Worm (Caenorhabditis elegans) whole organism, young adult: ENCODE data around the gene W08E12.4.

Experiments
- B0035.1 ChIP-seq: sonication (generic microtip); optimal IDR thresholded peaks from 2 replicates; lab custom pipeline; 2016; ENCODE audit warnings: missing genetic modification characterization, mild to moderate bottlenecking, missing compliant biosample characterization, missing genotype, missing genetic modification reagents
- B0261.1 ChIP-seq: sonication (generic microtip); optimal IDR thresholded peaks from 2 replicates; lab custom pipeline; 2016; ENCODE audit warnings: mild to moderate bottlenecking, missing genetic modification characterization, moderate library complexity, missing compliant biosample characterization
- C17E4.6 ChIP-seq: fragments of 200-800 bp; sonication (Bioruptor generic); IDR thresholded peaks from 2 replicates; pipeline ENCODE4 v1.3.6; 2022; ENCODE audit warnings: missing genetic modification reagents, missing genetic modification characterization, missing compliant biosample characterization
- D2030.7 ChIP-seq: fragments of 200-800 bp; sonication (Bioruptor generic); IDR thresholded peaks from 2 replicates; pipeline ENCODE4 v1.3.6; 2022; ENCODE audit warnings: missing genetic modification reagents, missing genetic modification characterization, missing compliant biosample characterization
- F22D6.2 ChIP-seq: sonication (generic microtip); optimal IDR thresholded peaks from 2 replicates; lab custom pipeline; 2016; ENCODE audit warnings: mild to moderate bottlenecking, missing genetic modification characterization, missing compliant biosample characterization
- F33H1.4 ChIP-seq: fragments of 200-800 bp; sonication (Bioruptor generic); IDR thresholded peaks from 2 replicates; pipeline ENCODE4 v1.3.6; 2022; ENCODE audit warnings: missing genetic modification reagents, missing genetic modification characterization, missing compliant biosample characterization
- F37B4.10 ChIP-seq: fragments of 200-800 bp; sonication (Bioruptor generic); IDR thresholded peaks from 2 replicates; pipeline ENCODE4 v1.3.6; 2022; ENCODE audit warnings: missing genetic modification characterization, missing compliant biosample characterization
- F57A8.1 ChIP-seq: fragments of 200-800 bp; sonication (Bioruptor generic); optimal IDR thresholded peaks from 2 replicates; lab custom pipeline; 2018; ENCODE audit warnings: mild to moderate bottlenecking, missing genetic modification characterization, moderate library complexity, missing compliant biosample characterization
- K11D2.4 ChIP-seq: fragments of 200-800 bp; sonication (Bioruptor generic); IDR thresholded peaks from 2 replicates; pipeline ENCODE4 v1.3.6; 2022; ENCODE audit warnings: missing genetic modification reagents, missing genetic modification characterization, missing compliant biosample characterization
- K12H6.12 ChIP-seq: fragments of 200-800 bp; sonication (Bioruptor generic); optimal IDR thresholded peaks from 2 replicates; lab custom pipeline; 2018; ENCODE audit warnings: mild to moderate bottlenecking, missing genetic modification characterization, missing compliant biosample characterization
- T07F8.4 ChIP-seq: sonication (generic microtip); optimal IDR thresholded peaks from 2 replicates; lab custom pipeline; 2016; ENCODE audit warnings: mild to moderate bottlenecking, missing genetic modification characterization, moderate library complexity, missing compliant biosample characterization
- Y53G8AR.9 ChIP-seq: fragments of 200-800 bp; sonication (Bioruptor generic); conservative IDR thresholded peaks from 2 replicates; pipeline ENCODE4 v1.3.6; 2022; ENCODE audit warnings: missing genetic modification reagents, missing genetic modification characterization, missing compliant biosample characterization
- Y67H2A.10 ChIP-seq: fragments of 200-800 bp; sonication (Bioruptor generic); conservative IDR thresholded peaks from 2 replicates; pipeline ENCODE4 v1.3.6; 2022; ENCODE audit warnings: missing genetic modification reagents, missing genetic modification characterization, missing compliant biosample characterization
- akir-1 ChIP-seq: fragments of 200-800 bp; sonication (Bioruptor generic); optimal IDR thresholded peaks from 2 replicates; lab custom pipeline; 2018; ENCODE audit warnings: mild to moderate bottlenecking, missing genetic modification characterization, moderate library complexity, missing compliant biosample characterization
- aptf-3 ChIP-seq: fragments of 200-800 bp; sonication (Bioruptor generic); IDR thresholded peaks from 2 replicates; pipeline ENCODE4 v1.3.6; 2022; ENCODE audit warnings: missing genetic modification characterization, missing compliant biosample characterization
- athp-1 ChIP-seq: sonication (generic microtip); optimal IDR thresholded peaks from 2 replicates; lab custom pipeline; 2017; ENCODE audit warnings: mild to moderate bottlenecking, missing genetic modification characterization, missing compliant biosample characterization
- attf-3 ChIP-seq: fragments of 200-800 bp; sonication (Bioruptor generic); conservative IDR thresholded peaks from 2 replicates; pipeline ENCODE4 v1.3.6; 2022; ENCODE audit warnings: missing genetic modification reagents, missing genetic modification characterization, missing compliant biosample characterization
- attf-6 ChIP-seq: fragments of 200-800 bp; sonication (Bioruptor generic); IDR thresholded peaks from 2 replicates; pipeline ENCODE4 v1.3.6; 2022; ENCODE audit warnings: missing genetic modification reagents, missing genetic modification characterization, missing compliant biosample characterization
- bed-1 ChIP-seq: fragments of 200-800 bp; sonication (Bioruptor generic); IDR thresholded peaks from 2 replicates; pipeline ENCODE4 v1.3.6; 2022; ENCODE audit warnings: missing genetic modification reagents, missing genetic modification characterization, missing compliant biosample characterization
- ccch-3 ChIP-seq: fragments of 200-800 bp; sonication (Bioruptor generic); optimal IDR thresholded peaks from 2 replicates; lab custom pipeline; 2018; ENCODE audit warnings: mild to moderate bottlenecking, missing genetic modification characterization, missing compliant biosample characterization
- cebp-1 ChIP-seq, 2 experiments: fragments of 200-800 bp in 1 of 2; sonication (Bioruptor generic) in 1 of 2; sonication (generic microtip) in 1 of 2; IDR thresholded peaks in 1 of 2; optimal IDR thresholded peaks in 1 of 2; 2 replicates each; pipeline versions ENCODE4 v1.3.6 to Lab custom; 2017 to 2022; ENCODE audit warnings: missing compliant biosample characterization in 2 of 2, missing genetic modification characterization in 2 of 2, mild to moderate bottlenecking in 1 of 2, missing genetic modification reagents in 1 of 2, moderate library complexity in 1 of 2
- ceh-40 ChIP-seq: fragments of 200-800 bp; sonication (Bioruptor generic); IDR thresholded peaks from 2 replicates; pipeline ENCODE4 v1.3.6; 2022; ENCODE audit warnings: missing genetic modification characterization, missing compliant biosample characterization
- die-1 ChIP-seq: sonication (generic microtip); optimal IDR thresholded peaks from 2 replicates; lab custom pipeline; 2016; ENCODE audit warnings: missing genotype, mild to moderate bottlenecking, missing genetic modification characterization, missing compliant biosample characterization
- dox-1 ChIP-seq: fragments of 200-800 bp; sonication (Bioruptor generic); IDR thresholded peaks from 2 replicates; pipeline ENCODE4 v1.3.6; 2022; ENCODE audit warnings: missing genetic modification reagents, missing genetic modification characterization, missing compliant biosample characterization
- dpl-1 ChIP-seq: fragments of 150-350 bp; optimal IDR thresholded peaks from 2 replicates; lab custom pipeline; 2014; ENCODE audit warnings: missing biosample characterization, missing genetic modification reagents, missing genetic modification characterization
- egrh-3 ChIP-seq: fragments of 200-800 bp; sonication (Bioruptor generic); IDR thresholded peaks from 2 replicates; pipeline ENCODE4 v1.3.6; 2022; ENCODE audit warnings: missing genetic modification reagents, missing genetic modification characterization, missing compliant biosample characterization
- ekl-4 ChIP-seq: fragments of 200-800 bp; sonication (Bioruptor generic); IDR thresholded peaks from 2 replicates; pipeline ENCODE4 v1.3.6; 2022; ENCODE audit warnings: missing genetic modification reagents, missing genetic modification characterization, missing compliant biosample characterization
- hmg-1.2 ChIP-seq: fragments of 200-800 bp; sonication (Bioruptor generic); IDR thresholded peaks from 2 replicates; pipeline ENCODE4 v1.3.6; 2022; ENCODE audit warnings: missing genetic modification reagents, missing genetic modification characterization, missing compliant biosample characterization
- let-607 ChIP-seq, 2 experiments: fragments of 200-800 bp in 1 of 2; sonication (Bioruptor generic) in 1 of 2; sonication (generic microtip) in 1 of 2; optimal IDR thresholded peaks; 2 replicates each; lab custom pipeline; 2016 to 2018; ENCODE audit warnings: mild to moderate bottlenecking in 2 of 2, missing compliant biosample characterization in 2 of 2, missing genetic modification characterization in 2 of 2, moderate library complexity in 2 of 2, missing genotype in 1 of 2
- lin-35 ChIP-seq, 3 experiments: fragments of 150-350 bp in 2 of 3; sonication (generic microtip) in 1 of 3; optimal IDR thresholded peaks; 2 replicates each; lab custom pipeline; 2014 to 2018; ENCODE audit warnings: missing biosample characterization in 3 of 3, missing genetic modification characterization in 3 of 3, missing genetic modification reagents in 3 of 3
- lsl-1 ChIP-seq: fragments of 200-800 bp; sonication (Bioruptor generic); optimal IDR thresholded peaks from 2 replicates; lab custom pipeline; 2018; ENCODE audit warnings: mild to moderate bottlenecking, missing genetic modification characterization, moderate library complexity, missing compliant biosample characterization
- madf-6 ChIP-seq: fragments of 200-800 bp; sonication (Bioruptor generic); IDR thresholded peaks from 2 replicates; pipeline ENCODE4 v1.3.6; 2022; ENCODE audit warnings: missing genetic modification reagents, missing genetic modification characterization, missing compliant biosample characterization
- madf-8 ChIP-seq: fragments of 200-800 bp; sonication (Bioruptor generic); conservative IDR thresholded peaks from 2 replicates; pipeline ENCODE4 v1.3.6; 2022; ENCODE audit warnings: missing genetic modification reagents, missing genetic modification characterization, missing compliant biosample characterization
- mel-28 ChIP-seq: sonication (generic microtip); optimal IDR thresholded peaks from 2 replicates; lab custom pipeline; 2016; ENCODE audit warnings: borderline replicate concordance, mild to moderate bottlenecking, missing genetic modification characterization, missing compliant biosample characterization
- nfya-2 ChIP-seq: fragments of 200-800 bp; sonication (Bioruptor generic); IDR thresholded peaks from 2 replicates; pipeline ENCODE4 v1.3.6; 2022; ENCODE audit warnings: missing genetic modification reagents, missing genetic modification characterization, missing compliant biosample characterization
- nfyb-1 ChIP-seq: fragments of 200-800 bp; sonication (Bioruptor generic); IDR thresholded peaks from 2 replicates; pipeline ENCODE4 v1.3.6; 2022; ENCODE audit warnings: missing genetic modification reagents, missing genetic modification characterization, missing compliant biosample characterization
- nhr-27 ChIP-seq: fragments of 200-800 bp; sonication (Bioruptor generic); optimal IDR thresholded peaks from 2 replicates; lab custom pipeline; 2018; ENCODE audit warnings: mild to moderate bottlenecking, missing genetic modification characterization, moderate library complexity, missing compliant biosample characterization
- pbrm-1 ChIP-seq: fragments of 200-800 bp; sonication (Bioruptor generic); IDR thresholded peaks from 2 replicates; pipeline ENCODE4 v1.3.6; 2022; ENCODE audit warnings: missing genetic modification reagents, missing genetic modification characterization, missing compliant biosample characterization
- rcor-1 ChIP-seq: fragments of 200-800 bp; sonication (Bioruptor generic); IDR thresholded peaks from 2 replicates; pipeline ENCODE4 v1.3.6; 2022; ENCODE audit warnings: missing genetic modification reagents, missing genetic modification characterization, missing compliant biosample characterization
- sdz-38 ChIP-seq: sonication (generic microtip); optimal IDR thresholded peaks from 2 replicates; lab custom pipeline; 2016; ENCODE audit warnings: missing genotype, missing genetic modification characterization, missing compliant biosample characterization
- sea-2 ChIP-seq: fragments of 200-800 bp; sonication (Bioruptor generic); IDR thresholded peaks from 2 replicates; pipeline ENCODE4 v1.3.6; 2022; ENCODE audit warnings: missing genetic modification characterization, missing compliant biosample characterization
- snpc-3.4 ChIP-seq: sonication (generic microtip); optimal IDR thresholded peaks from 2 replicates; lab custom pipeline; 2017; ENCODE audit warnings: missing genetic modification characterization, mild to moderate bottlenecking, missing compliant biosample characterization, antibody characterized with exemption, moderate library complexity, missing genotype, missing genetic modification reagents
- tbx-9 ChIP-seq: sonication (generic microtip); optimal IDR thresholded peaks from 2 replicates; lab custom pipeline; 2016; ENCODE audit warnings: borderline replicate concordance, missing genetic modification characterization, inconsistent platforms, missing compliant biosample characterization
- unc-62 ChIP-seq: fragments of 150-350 bp; optimal IDR thresholded peaks from 2 replicates; lab custom pipeline; 2014; ENCODE audit warnings: missing biosample characterization, missing genetic modification reagents, missing genetic modification characterization
- xnd-1 ChIP-seq: sonication (generic microtip); optimal IDR thresholded peaks from 2 replicates; lab custom pipeline; 2016; ENCODE audit warnings: missing genotype, missing genetic modification reagents, missing genetic modification characterization, missing compliant biosample characterization
- ztf-18 ChIP-seq: sonication (generic microtip); optimal IDR thresholded peaks from 2 replicates; lab custom pipeline; 2016; ENCODE audit warnings: missing genotype, mild to moderate bottlenecking, missing genetic modification characterization, missing compliant biosample characterization
- ztf-22 ChIP-seq: fragments of 200-800 bp; sonication (Bioruptor generic); optimal IDR thresholded peaks from 2 replicates; lab custom pipeline; 2018; ENCODE audit warnings: mild to moderate bottlenecking, missing genetic modification characterization, moderate library complexity, missing compliant biosample characterization

Gene W08E12.4

ce11 chrIV:3336585-3336984 lies 34.4 kb downstream of the W08E12.4 start, which contains the start of gene F42A6.6 (continued):
- TF ChIP-seq egrh-3 (GFP tag; lab: Robert Waterston, UW) (no peak), ceh-40 (GFP tag; lab: Robert Waterston, UW) (no peak), B0261.1 (peak; percentile 31), cebp-1 (GFP tag; IDR thresholded peaks at IDR 0.05; lab: Robert Waterston, UW) (no peak), cebp-1 (tag; optimal IDR thresholded peaks at IDR 0.05; lab: Kevin White, UChicago) (peak; percentile 72), ccch-3 (GFP tag; lab: Kevin White, UChicago) (no peak), sdz-38 (tag; lab: Kevin White, UChicago) (no peak), attf-3 (GFP tag; lab: Robert Waterston, UW) (peak; percentile 42; the same call in 1 of the 2 replicates), bed-1 (GFP tag; lab: Robert Waterston, UW) (no peak), K12H6.12 (tag; lab: Kevin White, UChicago) (peak; percentile 51), tbx-9 (peak; percentile 15), C17E4.6 (GFP tag; lab: Robert Waterston, UW) (peak; percentile 88; the same call in 1 of the 2 replicates), madf-8 (GFP tag; lab: Robert Waterston, UW) (peak; percentile 41; the same call in 1 of the 2 replicates), Y67H2A.10 (no peak), nfyb-1 (peak; percentile 82), ztf-18 (tag; lab: Kevin White, UChicago) (peak; percentile 37), nhr-27 (tag; lab: Kevin White, UChicago) (peak; percentile 78), F33H1.4 (GFP tag; lab: Robert Waterston, UW) (peak; percentile 67), unc-62 (GFP tag; lab: Kevin White, UChicago) (no peak), dpl-1 (GFP tag; lab: Kevin White, UChicago) (no peak), D2030.7 (GFP tag; lab: Robert Waterston, UW) (peak; percentile 20; the same call in 1 of the 2 replicates), dox-1 (GFP tag; lab: Robert Waterston, UW) (no peak), hmg-1.2 (GFP tag; lab: Robert Waterston, UW) (peak; percentile 60), F57A8.1 (GFP tag; lab: Kevin White, UChicago) (no peak), lin-35 (GFP tag; optimal IDR thresholded peaks at IDR 0.05; lab: Kevin White, UChicago) (peak in 2 of 3 experiments; percentile 12 to 43), ekl-4 (GFP tag; lab: Robert Waterston, UW) (peak; percentile 86), xnd-1 (tag; lab: Kevin White, UChicago) (peak; percentile 32), akir-1 (no peak), snpc-3.4 (tag; lab: Kevin White, UChicago) (peak; percentile 78), B0035.1 (peak; percentile 57), lsl-1 (GFP tag; lab: Kevin White, UChicago) (peak; percentile 43)

ce11 chrIV:3337275-3337674 lies 35.1 kb downstream of the W08E12.4 start:
- no peak for TF ChIP-seq let-607 (tag; optimal IDR thresholded peaks at IDR 0.05; lab: Kevin White, UChicago)
- peak; percentile 98 for TF ChIP-seq egrh-3 (GFP tag; lab: Robert Waterston, UW)
- TF ChIP-seq K11D2.4 (GFP tag; lab: Robert Waterston, UW) = peak; percentile 32; the same call in 1 of the 2 replicates
- TF ChIP-seq pbrm-1 = no peak
- TF ChIP-seq dox-1 (GFP tag; lab: Robert Waterston, UW) = no peak
- no peak for TF ChIP-seq Y67H2A.10
- 0 out of 2 replicates have a peak, but pooled peaks have one; percentile 10 for TF ChIP-seq Y53G8AR.9 (GFP tag; lab: Robert Waterston, UW)
- no peak for TF ChIP-seq die-1 (tag; lab: Kevin White, UChicago)
- TF ChIP-seq F37B4.10 = 0 out of 2 replicates have a peak, but pooled peaks have one; percentile 44
- TF ChIP-seq madf-6 = peak; percentile 35
- no peak for TF ChIP-seq ztf-22 (GFP tag; lab: Kevin White, UChicago)
- no peak for TF ChIP-seq aptf-3 (GFP tag; lab: Robert Waterston, UW)
- TF ChIP-seq nfyb-1 = no peak
- no peak for TF ChIP-seq F57A8.1 (GFP tag; lab: Kevin White, UChicago)
- no peak for TF ChIP-seq mel-28 (tag; lab: Kevin White, UChicago)
- TF ChIP-seq nfya-2 = no peak
- TF ChIP-seq ztf-18 (tag; lab: Kevin White, UChicago) = no peak
- TF ChIP-seq rcor-1 (GFP tag; lab: Robert Waterston, UW) = no peak
- TF ChIP-seq F22D6.2 (tag; lab: Kevin White, UChicago) = no peak
- TF ChIP-seq athp-1 (tag; lab: Kevin White, UChicago) = no peak
- peak; percentile 8; the same call in 1 of the 2 replicates for TF ChIP-seq attf-6 (GFP tag; lab: Robert Waterston, UW)
- TF ChIP-seq sea-2 (GFP tag; lab: Robert Waterston, UW) = no peak
- no peak for TF ChIP-seq T07F8.4 (tag; lab: Kevin White, UChicago)
